In genomic region chrX:15134941-15135340, ce11 we compare ENCODE assay signal across 3 worm cellular contexts.
TF ChIP-seq lines count a peak whose summit lies in the region.

No protein-coding gene starts in this region.

TF ChIP-seq in whole organism, L1 larva, 84 proteins besides CTCF, POLR2A, EP300 and RAD21:
- TF ChIP-seq lin-14 (GFP tag; optimal IDR thresholded peaks at IDR 0.05; lab: Kevin White, UChicago) (peak; percentile 15), lsy-2 (tag; optimal IDR thresholded peaks at IDR 0.05; lab: Kevin White, UChicago) (no peak), lin-15B (tag; optimal IDR thresholded peaks at IDR 0.05; lab: Kevin White, UChicago) (no peak), nhr-71 (tag; optimal IDR thresholded peaks at IDR 0.05; lab: Kevin White, UChicago) (no peak)

TF ChIP-seq in whole organism, late embryonic, 69 proteins besides CTCF, POLR2A, EP300 and RAD21:
- TF ChIP-seq ceh-19 (GFP tag; optimal IDR thresholded peaks at IDR 0.05; lab: Kevin White, UChicago) (no peak), T23F11.4 (GFP tag; optimal IDR thresholded peaks at IDR 0.05; lab: Kevin White, UChicago) (no peak), ceh-30 (tag; optimal IDR thresholded peaks at IDR 0.05; lab: Kevin White, UChicago) (no peak), unc-42 (tag; optimal IDR thresholded peaks at IDR 0.05; lab: Kevin White, UChicago) (peak; percentile 76), rnt-1 (tag; optimal IDR thresholded peaks at IDR 0.05; lab: Kevin White, UChicago) (no peak), pag-3 (tag; optimal IDR thresholded peaks at IDR 0.05; lab: Kevin White, UChicago; ENCODE audit: borderline replicate concordance) (no peak)

TF ChIP-seq in whole organism, mixed stage, embryonic, 35 proteins besides CTCF, POLR2A, EP300 and RAD21:
- no peak for TF ChIP-seq ztf-11 (tag; optimal IDR thresholded peaks at IDR 0.05; lab: Kevin White, UChicago)
- no peak for TF ChIP-seq elt-1 (tag; optimal IDR thresholded peaks at IDR 0.05; lab: Kevin White, UChicago; ENCODE audit: borderline replicate concordance, insufficient read depth)
- TF ChIP-seq ces-1 (GFP tag; optimal IDR thresholded peaks at IDR 0.05; lab: Kevin White, UChicago) = peak; percentile 80
- no peak for TF ChIP-seq tbx-8 (GFP tag; optimal IDR thresholded peaks at IDR 0.05; lab: Kevin White, UChicago)
- TF ChIP-seq nhr-12 (tag; optimal IDR thresholded peaks at IDR 0.05; lab: Kevin White, UChicago) = no peak
- TF ChIP-seq elt-3 (tag; optimal IDR thresholded peaks at IDR 0.05; lab: Kevin White, UChicago) = no peak
- TF ChIP-seq bed-3 (GFP tag; optimal IDR thresholded peaks at IDR 0.05; lab: Kevin White, UChicago) = no peak
